Worm (Caenorhabditis elegans): Measurements from ENCODE around the gene dct-6.

dct-6 gene

ce11 chrIII:5953041-5953912, 12.9 kb upstream of the dct-6 start:
- TF ChIP-seq peb-1 (tag; optimal IDR thresholded peaks at IDR 0.05) (no peak), ztf-4 (tag; optimal IDR thresholded peaks at IDR 0.05) (peak; percentile 70), snpc-4 (tag; optimal IDR thresholded peaks at IDR 0.05) (no peak), sem-4 (tag; optimal IDR thresholded peaks at IDR 0.05) (no peak), nhr-129 (tag; optimal IDR thresholded peaks at IDR 0.05) (no peak), dmd-4 (tag; optimal IDR thresholded peaks at IDR 0.05) (no peak), nhr-23 (tag; optimal IDR thresholded peaks at IDR 0.05) (no peak), mbf-1 (tag; optimal IDR thresholded peaks at IDR 0.05) (no peak), lin-39 (tag; optimal IDR thresholded peaks at IDR 0.05) (no peak), ztf-1 (GFP tag; conservative IDR thresholded peaks at IDR 0.05) (no peak), mdl-1 (tag; optimal IDR thresholded peaks at IDR 0.05) (no peak), F13H6.1 (tag; optimal IDR thresholded peaks at IDR 0.05) (no peak), C34F6.9 (tag; optimal IDR thresholded peaks at IDR 0.05) (no peak), nhr-77 (tag; optimal IDR thresholded peaks at IDR 0.05) (no peak), skn-1 (tag; optimal IDR thresholded peaks at IDR 0.05) (no peak), egl-27 (tag; optimal IDR thresholded peaks at IDR 0.05) (no peak), nhr-25 (tag; optimal IDR thresholded peaks at IDR 0.05) (peak; percentile 68), unc-55 (GFP tag; optimal IDR thresholded peaks at IDR 0.05) (no peak), blmp-1 (tag; optimal IDR thresholded peaks at IDR 0.05; ENCODE audit: insufficient read depth) (peak; percentile 16)

- no peak for TF ChIP-seq sma-9 (GFP tag; optimal IDR thresholded peaks at IDR 0.05)
- TF ChIP-seq sma-9 (tag; optimal IDR thresholded peaks at IDR 0.05), result no peak
- no peak for TF ChIP-seq mbf-1 (tag; optimal IDR thresholded peaks at IDR 0.05)
- no peak for TF ChIP-seq nhr-237 (tag; optimal IDR thresholded peaks at IDR 0.05)
- TF ChIP-seq nhr-129 (tag; optimal IDR thresholded peaks at IDR 0.05), result no peak
- TF ChIP-seq dmd-4 (tag; optimal IDR thresholded peaks at IDR 0.05), result no peak
- no peak for TF ChIP-seq sma-3 (GFP tag; optimal IDR thresholded peaks at IDR 0.05)
- no peak for TF ChIP-seq alr-1 (tag; optimal IDR thresholded peaks at IDR 0.05)
- no peak for TF ChIP-seq lsy-2 (tag; optimal IDR thresholded peaks at IDR 0.05)
- no peak for TF ChIP-seq unc-39 (tag; optimal IDR thresholded peaks at IDR 0.05)
- TF ChIP-seq nhr-25 (tag; optimal IDR thresholded peaks at IDR 0.05), result no peak
- TF ChIP-seq mdl-1 (tag; optimal IDR thresholded peaks at IDR 0.05), result no peak
- no peak for TF ChIP-seq lin-13 (GFP tag; optimal IDR thresholded peaks at IDR 0.05)
- no peak for TF ChIP-seq peb-1 (tag; optimal IDR thresholded peaks at IDR 0.05)
- TF ChIP-seq zag-1 (tag; optimal IDR thresholded peaks at IDR 0.05), result no peak
- TF ChIP-seq gmeb-1 (tag; optimal IDR thresholded peaks at IDR 0.05), result no peak
- TF ChIP-seq snpc-4 (tag; optimal IDR thresholded peaks at IDR 0.05), result no peak
Measured at ce11 chrIII:5953913-5954290, 12.3 kb upstream of the dct-6 start.

ce11 chrIII:5958172-5958886, 7.9 kb upstream of the dct-6 start, which contains the start of the genes nono-1 and nop-1:
Gene nono-1 (minus strand): TSS chrIII:5958246.
Gene nop-1 (plus strand): TSS chrIII:5958722.
- TF ChIP-seq ztf-4 (tag; optimal IDR thresholded peaks at IDR 0.05), result no peak
- no peak for TF ChIP-seq sma-9 (GFP tag; optimal IDR thresholded peaks at IDR 0.05)
- TF ChIP-seq sma-9 (tag; optimal IDR thresholded peaks at IDR 0.05), result no peak
- TF ChIP-seq unc-55 (GFP tag; optimal IDR thresholded peaks at IDR 0.05), result peak; percentile 59
- TF ChIP-seq peb-1 (tag; optimal IDR thresholded peaks at IDR 0.05), result no peak
- no peak for TF ChIP-seq egl-27 (tag; optimal IDR thresholded peaks at IDR 0.05)
- TF ChIP-seq blmp-1 (tag; optimal IDR thresholded peaks at IDR 0.05; ENCODE audit: insufficient read depth), result no peak
- peak; percentile 58 for TF ChIP-seq C34F6.9 (tag; optimal IDR thresholded peaks at IDR 0.05)
- no peak for TF ChIP-seq ztf-1 (GFP tag; conservative IDR thresholded peaks at IDR 0.05)
- peak; percentile 10 for TF ChIP-seq ama-1 (optimal IDR thresholded peaks at IDR 0.05)
- peak in 1 of 2 experiments; percentile 37 for TF ChIP-seq lsy-2 (tag; optimal IDR thresholded peaks at IDR 0.05)
- peak; percentile 5 for TF ChIP-seq lin-13 (GFP tag; optimal IDR thresholded peaks at IDR 0.05)

ce11 chrIII:5959049-5959448, 7.2 kb upstream of the dct-6 start:
- TF ChIP-seq nhr-10 (tag; optimal IDR thresholded peaks at IDR 0.05) (no peak), sma-9 (GFP tag; optimal IDR thresholded peaks at IDR 0.05) (no peak), sma-9 (tag; optimal IDR thresholded peaks at IDR 0.05) (no peak), C34F6.9 (tag; optimal IDR thresholded peaks at IDR 0.05) (no peak), ZK546.5 (tag; optimal IDR thresholded peaks at IDR 0.05) (no peak), lin-39 (tag; optimal IDR thresholded peaks at IDR 0.05) (no peak), ztf-1 (GFP tag; conservative IDR thresholded peaks at IDR 0.05) (no peak), unc-55 (GFP tag; optimal IDR thresholded peaks at IDR 0.05) (peak; percentile 0), fos-1 (tag; optimal IDR thresholded peaks at IDR 0.05) (peak; percentile 13), elt-3 (tag; optimal IDR thresholded peaks at IDR 0.05) (no peak), ztf-11 (tag; optimal IDR thresholded peaks at IDR 0.05) (no peak), nhr-129 (tag; optimal IDR thresholded peaks at IDR 0.05) (no peak), nhr-12 (tag; optimal IDR thresholded peaks at IDR 0.05) (no peak), F13H6.1 (tag; optimal IDR thresholded peaks at IDR 0.05) (no peak), nhr-25 (tag; optimal IDR thresholded peaks at IDR 0.05) (no peak), skn-1 (tag; optimal IDR thresholded peaks at IDR 0.05) (no peak), zag-1 (tag; optimal IDR thresholded peaks at IDR 0.05) (no peak), sem-4 (tag; optimal IDR thresholded peaks at IDR 0.05) (no peak), ceh-16 (tag; optimal IDR thresholded peaks at IDR 0.05) (no peak), lsy-2 (tag; optimal IDR thresholded peaks at IDR 0.05) (peak in 1 of 2 experiments; percentile 7), nhr-77 (tag; optimal IDR thresholded peaks at IDR 0.05) (no peak), nhr-23 (tag; optimal IDR thresholded peaks at IDR 0.05) (no peak), nhr-237 (tag; optimal IDR thresholded peaks at IDR 0.05) (no peak), gmeb-1 (tag; optimal IDR thresholded peaks at IDR 0.05) (no peak), blmp-1 (tag; optimal IDR thresholded peaks at IDR 0.05; ENCODE audit: insufficient read depth) (no peak), mab-5 (tag; optimal IDR thresholded peaks at IDR 0.05) (no peak)

Measured in whole organism, L2 larva.